Fruit fly (Drosophila melanogaster) whole organism, embryonic: ENCODE results near the gene pHCl-2.

Source experiments
- CG10462 ChIP-seq: fragments of 200-800 bp; sonication (Bioruptor generic); optimal IDR thresholded peaks from 2 replicates; lab custom pipeline; 2016; ENCODE audit warnings: missing biosample characterization, missing genetic modification characterization
- CG12071 ChIP-seq: fragments of 200-800 bp; sonication (Bioruptor generic); optimal IDR thresholded peaks from 3 replicates; lab custom pipeline; 2018; ENCODE audit warnings: missing biosample characterization, mild to moderate bottlenecking, missing genetic modification characterization
- CG12155 ChIP-seq: fragments of 200-800 bp; sonication (Bioruptor generic); optimal IDR thresholded peaks from 3 replicates; lab custom pipeline; 2016; ENCODE audit warnings: missing biosample characterization, missing genetic modification characterization
- CG12299 ChIP-seq: fragments of 200-800 bp; sonication (Bioruptor generic); optimal IDR thresholded peaks from 2 replicates; lab custom pipeline; 2018; ENCODE audit warnings: missing biosample characterization, mild to moderate bottlenecking, missing genetic modification characterization
- CG12769 ChIP-seq: fragments of 200-800 bp; sonication (Bioruptor generic); optimal IDR thresholded peaks from 2 replicates; lab custom pipeline; 2019; ENCODE audit warnings: missing biosample characterization, mild to moderate bottlenecking, missing genetic modification characterization, moderate library complexity
- CG14014 ChIP-seq: fragments of 200-800 bp; sonication (Bioruptor generic); IDR thresholded peaks from 2 replicates; pipeline ENCODE4 v1.3.6; 2022; ENCODE audit warnings: missing biosample characterization, missing genetic modification characterization
- CG14710 ChIP-seq: fragments of 200-800 bp; sonication (Bioruptor generic); optimal IDR thresholded peaks from 3 replicates; lab custom pipeline; 2019; ENCODE audit warnings: missing biosample characterization, mild to moderate bottlenecking, missing genetic modification characterization, moderate library complexity
- CG14860 ChIP-seq: fragments of 200-800 bp; sonication (Bioruptor generic); IDR thresholded peaks from 3 replicates; pipeline ENCODE4 v1.3.6; 2022; ENCODE audit warnings: missing biosample characterization, missing genetic modification characterization; ENCODE audit not compliant: partially characterized antibody
- CG1529 ChIP-seq: fragments of 200-800 bp; sonication (Bioruptor generic); optimal IDR thresholded peaks from 3 replicates; lab custom pipeline; 2018; ENCODE audit warnings: missing biosample characterization, missing genetic modification characterization
- CG17612 ChIP-seq: fragments of 200-800 bp; sonication (Bioruptor generic); IDR thresholded peaks from 2 replicates; pipeline ENCODE4 v1.3.6; 2022; ENCODE audit warnings: missing biosample characterization, missing genetic modification characterization
- CG17912 ChIP-seq: fragments of 200-800 bp; sonication (Bioruptor generic); optimal IDR thresholded peaks from 2 replicates; lab custom pipeline; 2018; ENCODE audit warnings: missing biosample characterization, mild to moderate bottlenecking, missing genetic modification characterization
- CG1792 ChIP-seq: fragments of 200-800 bp; sonication (Bioruptor generic); optimal IDR thresholded peaks from 2 replicates; lab custom pipeline; 2016; ENCODE audit warnings: missing biosample characterization, missing genetic modification characterization
- CG2678 ChIP-seq: fragments of 200-800 bp; sonication (Bioruptor generic); optimal IDR thresholded peaks from 3 replicates; lab custom pipeline; 2019; ENCODE audit warnings: missing biosample characterization, mild to moderate bottlenecking, missing genetic modification characterization, moderate library complexity
- CG30403 ChIP-seq: fragments of 200-800 bp; sonication (Bioruptor generic); optimal IDR thresholded peaks from 3 replicates; lab custom pipeline; 2016; ENCODE audit warnings: missing biosample characterization, missing genetic modification characterization
- CG3065 ChIP-seq: fragments of 200-800 bp; sonication (Bioruptor generic); optimal IDR thresholded peaks from 2 replicates; lab custom pipeline; 2016; ENCODE audit warnings: missing biosample characterization, missing genetic modification characterization
- CG34422 ChIP-seq: fragments of 200-800 bp; sonication (Bioruptor generic); IDR thresholded peaks from 3 replicates; pipeline ENCODE4 v1.3.6; 2022; ENCODE audit warnings: missing biosample characterization, missing genetic modification characterization
- CG4617 ChIP-seq: fragments of 200-800 bp; sonication (Bioruptor generic); optimal IDR thresholded peaks from 3 replicates; lab custom pipeline; 2016; ENCODE audit warnings: missing biosample characterization, missing genetic modification characterization, borderline replicate concordance
- CG4854 ChIP-seq: fragments of 200-800 bp; sonication (Bioruptor generic); optimal IDR thresholded peaks from 2 replicates; lab custom pipeline; 2016; ENCODE audit warnings: missing biosample characterization, missing genetic modification characterization, inconsistent platforms
- CG5180 ChIP-seq: fragments of 200-800 bp; sonication (Bioruptor generic); optimal IDR thresholded peaks from 3 replicates; lab custom pipeline; 2017; ENCODE audit warnings: missing biosample characterization, missing genetic modification characterization, mild to moderate bottlenecking, moderate library complexity, missing genetic modification reagents
- CG7745 ChIP-seq: fragments of 200-800 bp; sonication (Bioruptor generic); optimal IDR thresholded peaks from 2 replicates; lab custom pipeline; 2018; ENCODE audit warnings: missing biosample characterization, mild to moderate bottlenecking, missing genetic modification characterization, moderate library complexity
- CG8281 ChIP-seq: fragments of 200-800 bp; sonication (Bioruptor generic); optimal IDR thresholded peaks from 2 replicates; lab custom pipeline; 2018; ENCODE audit warnings: missing biosample characterization, mild to moderate bottlenecking, missing genetic modification characterization, moderate library complexity
- CG8944 ChIP-seq: fragments of 200-800 bp; sonication (Bioruptor generic); optimal IDR thresholded peaks from 3 replicates; lab custom pipeline; 2016; ENCODE audit warnings: missing biosample characterization, missing genetic modification characterization
- CG9932 ChIP-seq: fragments of 200-800 bp; sonication (Bioruptor generic); IDR thresholded peaks from 2 replicates; pipeline ENCODE4 v1.3.6; 2022; ENCODE audit warnings: missing biosample characterization, missing genetic modification characterization
- Dad ChIP-seq: fragments of 200-800 bp; sonication (Bioruptor generic); optimal IDR thresholded peaks from 3 replicates; lab custom pipeline; 2016; ENCODE audit warnings: missing biosample characterization, missing genetic modification characterization
- Drgx ChIP-seq: fragments of 200-800 bp; sonication (Bioruptor generic); IDR thresholded peaks from 2 replicates; pipeline ENCODE4 v1.3.6; 2022; ENCODE audit warnings: missing biosample characterization, missing genetic modification characterization
- E2f1 ChIP-seq: fragments of 200-800 bp; sonication (Bioruptor generic); IDR thresholded peaks from 2 replicates; pipeline ENCODE4 v1.3.6; 2022; ENCODE audit warnings: missing biosample characterization, missing genetic modification characterization
- Fer2 ChIP-seq: fragments of 200-800 bp; sonication (Bioruptor generic); optimal IDR thresholded peaks from 2 replicates; lab custom pipeline; 2018; ENCODE audit warnings: missing biosample characterization, mild to moderate bottlenecking, missing genetic modification characterization, moderate library complexity
- H2.0 ChIP-seq: fragments of 200-800 bp; sonication (Bioruptor generic); IDR thresholded peaks from 2 replicates; pipeline ENCODE4 v1.3.6; 2022; ENCODE audit warnings: missing biosample characterization, missing genetic modification characterization
- Hr39 ChIP-seq: fragments of >200 bp; optimal IDR thresholded peaks from 2 replicates; lab custom pipeline; 2017
- Hsf ChIP-seq: fragments of 200-800 bp; sonication (Bioruptor generic); optimal IDR thresholded peaks from 3 replicates; lab custom pipeline; 2016; ENCODE audit warnings: missing biosample characterization, missing genetic modification characterization
- MTF-1 ChIP-seq: fragments of 200-800 bp; sonication (Bioruptor generic); optimal IDR thresholded peaks from 2 replicates; lab custom pipeline; 2018; ENCODE audit warnings: missing biosample characterization, mild to moderate bottlenecking, missing genetic modification characterization, borderline replicate concordance
- Nf-YC ChIP-seq: fragments of 200-800 bp; optimal IDR thresholded peaks from 3 replicates; lab custom pipeline; 2019; ENCODE audit warnings: missing biosample characterization, mild to moderate bottlenecking, missing genetic modification characterization, moderate library complexity
- PHDP ChIP-seq: fragments of 200-800 bp; sonication (Bioruptor generic); optimal IDR thresholded peaks from 3 replicates; lab custom pipeline; 2018; ENCODE audit warnings: missing biosample characterization, mild to moderate bottlenecking, missing genetic modification characterization, moderate library complexity
- Ravus ChIP-seq: fragments of 200-800 bp; sonication (Bioruptor generic); IDR thresholded peaks from 2 replicates; pipeline ENCODE4 v1.3.6; 2022; ENCODE audit warnings: missing biosample characterization, missing genetic modification characterization
- Sin3A ChIP-seq: fragments of >200 bp; optimal IDR thresholded peaks from 2 replicates; lab custom pipeline; 2018
- Ssrp ChIP-seq: fragments of 200-800 bp; sonication (Bioruptor generic); optimal IDR thresholded peaks from 2 replicates; lab custom pipeline; 2018; ENCODE audit warnings: missing biosample characterization, mild to moderate bottlenecking, missing genetic modification characterization, moderate library complexity
- Tbp ChIP-seq: fragments of >200 bp; optimal IDR thresholded peaks from 2 replicates; lab custom pipeline; 2018; ENCODE audit warnings: missing biosample characterization, missing genetic modification characterization
- ab ChIP-seq: fragments of 200-800 bp; sonication (Bioruptor generic); optimal IDR thresholded peaks from 2 replicates; lab custom pipeline; 2016; ENCODE audit warnings: missing biosample characterization, missing genetic modification characterization
- az2 ChIP-seq: fragments of 200-800 bp; sonication (Bioruptor generic); optimal IDR thresholded peaks from 3 replicates; lab custom pipeline; 2016; ENCODE audit warnings: missing biosample characterization, missing genetic modification characterization
- chm ChIP-seq: fragments of 200-800 bp; sonication (Bioruptor generic); IDR thresholded peaks from 2 replicates; pipeline ENCODE4 v1.3.6; 2022; ENCODE audit warnings: missing biosample characterization, missing genetic modification characterization
- ci ChIP-seq: fragments of 200-800 bp; sonication (Bioruptor generic); IDR thresholded peaks from 3 replicates; pipeline ENCODE4 v1.3.6; 2022; ENCODE audit warnings: missing biosample characterization, missing genetic modification characterization
- dimm ChIP-seq: fragments of 200-800 bp; sonication (Bioruptor generic); IDR thresholded peaks from 2 replicates; pipeline ENCODE4 v1.3.6; 2022; ENCODE audit warnings: missing biosample characterization, missing genetic modification characterization
- ems ChIP-seq: fragments of 200-800 bp; sonication (Bioruptor generic); optimal IDR thresholded peaks from 3 replicates; lab custom pipeline; 2016; ENCODE audit warnings: missing biosample characterization, missing genetic modification characterization
- fru ChIP-seq: fragments of >200 bp; optimal IDR thresholded peaks from 2 replicates; lab custom pipeline; 2017
- lmd ChIP-seq: fragments of 200-800 bp; sonication (Bioruptor generic); IDR thresholded peaks from 2 replicates; pipeline ENCODE4 v1.3.6; 2022; ENCODE audit warnings: missing biosample characterization, missing genetic modification characterization
- lola ChIP-seq, 3 experiments: fragments of >200 bp in 2 of 3; fragments of 200-800 bp in 1 of 3; sonication (Bioruptor generic) in 1 of 3; optimal IDR thresholded peaks; 2 replicates each; lab custom pipeline; 2017 to 2019; ENCODE audit warnings: missing biosample characterization in 3 of 3, missing genetic modification characterization in 3 of 3, mild to moderate bottlenecking in 1 of 3, moderate library complexity in 1 of 3
- mld ChIP-seq: fragments of 200-800 bp; sonication (Bioruptor generic); IDR thresholded peaks from 3 replicates; pipeline ENCODE4 v1.3.6; 2022; ENCODE audit warnings: missing biosample characterization, missing genetic modification characterization; ENCODE audit not compliant: partially characterized antibody
- nau ChIP-seq: fragments of 200-800 bp; sonication (Bioruptor generic); optimal IDR thresholded peaks from 3 replicates; lab custom pipeline; 2017; ENCODE audit warnings: missing biosample characterization, mild to moderate bottlenecking, missing genetic modification characterization, missing genetic modification reagents
- pum ChIP-seq: fragments of 200-800 bp; sonication (Bioruptor generic); optimal IDR thresholded peaks from 2 replicates; lab custom pipeline; 2016; ENCODE audit warnings: missing biosample characterization, missing genetic modification characterization
- ttk ChIP-seq: fragments of 200-800 bp; sonication (Bioruptor generic); IDR thresholded peaks from 2 replicates; pipeline ENCODE4 v2.1.2; 2022; ENCODE audit warnings: missing biosample characterization, missing genetic modification characterization
- tx ChIP-seq: fragments of 200-800 bp; sonication (Bioruptor generic); optimal IDR thresholded peaks from 2 replicates; lab custom pipeline; 2016; ENCODE audit warnings: missing biosample characterization, missing genetic modification characterization
- unpg ChIP-seq: fragments of 200-800 bp; sonication (Bioruptor generic); optimal IDR thresholded peaks from 3 replicates; lab custom pipeline; 2018; ENCODE audit warnings: missing biosample characterization, mild to moderate bottlenecking, missing genetic modification characterization, moderate library complexity
- yki ChIP-seq: fragments of >200 bp; optimal IDR thresholded peaks from 3 replicates; lab custom pipeline; 2018

pHCl-2 gene

DNA sequence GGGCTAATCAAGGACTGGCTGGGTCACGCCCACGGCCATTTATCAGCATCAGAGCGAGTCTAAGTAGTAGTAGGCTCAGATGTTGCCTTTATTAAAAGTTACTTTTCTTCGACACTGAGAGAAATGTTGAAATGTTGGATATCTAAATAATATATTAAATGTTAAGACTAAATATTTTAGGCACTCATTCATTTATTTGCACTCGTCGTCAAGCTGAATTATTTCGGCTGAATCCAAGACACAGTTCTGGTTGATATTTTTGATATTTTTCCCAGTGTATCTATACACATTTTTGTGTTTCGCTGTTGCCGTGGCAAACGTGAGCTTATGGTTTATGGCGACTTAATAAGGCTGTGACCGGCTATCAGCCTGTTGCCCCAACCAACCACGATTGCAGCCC is 19.9 kb upstream of the pHCl-2 start (continued):
- peak; percentile 71 for TF ChIP-seq CG30403
- peak; percentile 53 for TF ChIP-seq CG1529
- TF ChIP-seq ci (GFP tag; lab: Robert Waterston, UW) = peak; percentile 92
- TF ChIP-seq CG14860 (GFP tag; lab: Robert Waterston, UW) = no peak
- peak; percentile 15 for TF ChIP-seq ems (GFP tag; lab: Kevin White, UChicago)
- TF ChIP-seq CG12769 (tag; lab: Kevin White, UChicago) = peak; percentile 27
- peak; percentile 58 for TF ChIP-seq nau (GFP tag; lab: Kevin White, UChicago)
- no peak for TF ChIP-seq CG10462 (GFP tag; lab: Kevin White, UChicago)
- TF ChIP-seq CG3065 (GFP tag; lab: Kevin White, UChicago) = no peak
- peak; percentile 75 for TF ChIP-seq CG14710 (tag; lab: Kevin White, UChicago)
- no peak for TF ChIP-seq pum (GFP tag; lab: Kevin White, UChicago)
- TF ChIP-seq lmd (GFP tag; lab: Robert Waterston, UW) = peak; percentile 77
- peak; percentile 31 for TF ChIP-seq Ravus
- peak; percentile 78 for TF ChIP-seq unpg (GFP tag; lab: Kevin White, UChicago)
- TF ChIP-seq mld = no peak
- peak; percentile 67; the same call in 1 of the 3 replicates for TF ChIP-seq CG34422 (GFP tag; lab: Robert Waterston, UW)
- no peak for TF ChIP-seq CG1792
- TF ChIP-seq MTF-1 = peak; percentile 61
- TF ChIP-seq Ssrp (tag; lab: Kevin White, UChicago) = peak; percentile 62
- TF ChIP-seq CG4617 (GFP tag; lab: Kevin White, UChicago) = peak; percentile 15
- TF ChIP-seq CG14014 (GFP tag; lab: Robert Waterston, UW) = peak; percentile 77
- TF ChIP-seq H2.0 = peak; percentile 71
- TF ChIP-seq Nf-YC = no peak
- peak; percentile 67 for TF ChIP-seq PHDP (tag; lab: Kevin White, UChicago)
- no peak for TF ChIP-seq ab (GFP tag; lab: Kevin White, UChicago)
- peak; percentile 16 for TF ChIP-seq Fer2 (tag; lab: Kevin White, UChicago)
- TF ChIP-seq E2f1 = peak; percentile 67
- TF ChIP-seq tx (GFP tag; lab: Kevin White, UChicago) = no peak
- no peak for TF ChIP-seq Sin3A (lab: Kevin White, UChicago)
- TF ChIP-seq Drgx (GFP tag; lab: Robert Waterston, UW) = peak; percentile 82
- no peak for TF ChIP-seq CG12299 (tag; lab: Kevin White, UChicago)
- TF ChIP-seq lola (GFP tag; optimal IDR thresholded peaks at IDR 0.05; lab: Kevin White, UChicago) = peak in 1 of 3 experiments; percentile 45
- no peak for TF ChIP-seq Hsf
- TF ChIP-seq CG12155 (GFP tag; lab: Kevin White, UChicago) = peak; percentile 36
- peak; percentile 40; the same call in 1 of the 2 replicates for TF ChIP-seq chm (GFP tag; lab: Robert Waterston, UW)
- peak; percentile 85 for TF ChIP-seq CG2678
- TF ChIP-seq CG8281 (tag; lab: Kevin White, UChicago) = peak; percentile 40
- TF ChIP-seq dimm (GFP tag; lab: Robert Waterston, UW) = no peak
- peak; percentile 79 for TF ChIP-seq CG12071 (GFP tag; lab: Kevin White, UChicago)
- TF ChIP-seq CG4854 (GFP tag; lab: Kevin White, UChicago) = peak; percentile 49
- TF ChIP-seq CG5180 (GFP tag; lab: Kevin White, UChicago) = peak; percentile 32
- TF ChIP-seq fru = no peak
- peak; percentile 74 for TF ChIP-seq az2 (GFP tag; lab: Kevin White, UChicago)
- peak; percentile 62 for TF ChIP-seq CG9932 (GFP tag; lab: Robert Waterston, UW)
- TF ChIP-seq CG17612 (GFP tag; lab: Robert Waterston, UW) = no peak
- no peak for TF ChIP-seq Dad (GFP tag; lab: Kevin White, UChicago)
- TF ChIP-seq Tbp (GFP tag; lab: Kevin White, UChicago) = no peak
- no peak for TF ChIP-seq Hr39 (lab: Kevin White, UChicago)
- TF ChIP-seq CG8944 (GFP tag; lab: Kevin White, UChicago) = no peak
- peak; percentile 65 for TF ChIP-seq ttk (GFP tag; lab: Robert Waterston, UW)
- TF ChIP-seq yki (lab: Kevin White, UChicago) = no peak
- no peak for TF ChIP-seq CG7745
- no peak for TF ChIP-seq CG17912
